Fruit fly (Drosophila melanogaster) whole organism, embryonic: ENCODE results near the gene ATPsynG.

Experiments used
- B-H1 ChIP-seq: fragments of 200-800 bp; sonication (Bioruptor generic); IDR thresholded peaks from 3 replicates; pipeline ENCODE4 v1.3.6; 2022; ENCODE audit warnings: missing biosample characterization, missing genetic modification characterization
- B-H2 ChIP-seq: fragments of 200-800 bp; sonication (Bioruptor generic); optimal IDR thresholded peaks from 2 replicates; lab custom pipeline; 2018; ENCODE audit warnings: missing biosample characterization, mild to moderate bottlenecking, missing genetic modification characterization
- CG10209 ChIP-seq: fragments of 200-800 bp; sonication (Bioruptor generic); optimal IDR thresholded peaks from 3 replicates; lab custom pipeline; 2017; ENCODE audit warnings: missing biosample characterization, mild to moderate bottlenecking, missing genetic modification characterization, missing genetic modification reagents
- CG11085 ChIP-seq: fragments of 200-800 bp; sonication (Bioruptor generic); IDR thresholded peaks from 2 replicates; pipeline ENCODE4 v1.3.6; 2022; ENCODE audit warnings: missing biosample characterization, missing genetic modification characterization
- CG12299 ChIP-seq: fragments of 200-800 bp; sonication (Bioruptor generic); optimal IDR thresholded peaks from 2 replicates; lab custom pipeline; 2018; ENCODE audit warnings: missing biosample characterization, mild to moderate bottlenecking, missing genetic modification characterization
- CG12659 ChIP-seq: fragments of 200-800 bp; sonication (Bioruptor generic); optimal IDR thresholded peaks from 3 replicates; lab custom pipeline; 2017; ENCODE audit warnings: mild to moderate bottlenecking, missing biosample characterization, missing genetic modification reagents, missing genetic modification characterization
- CG15514 ChIP-seq: fragments of 200-800 bp; sonication (Bioruptor generic); optimal IDR thresholded peaks from 3 replicates; lab custom pipeline; 2017; ENCODE audit warnings: missing biosample characterization, missing genetic modification characterization, mild to moderate bottlenecking, moderate library complexity, missing genetic modification reagents
- CG18011 ChIP-seq: fragments of 200-800 bp; sonication (Bioruptor generic); optimal IDR thresholded peaks from 2 replicates; lab custom pipeline; 2017; ENCODE audit warnings: missing biosample characterization, missing genetic modification characterization, mild to moderate bottlenecking, moderate library complexity, missing genotype
- CG2120 ChIP-seq: fragments of 200-800 bp; sonication (Bioruptor generic); optimal IDR thresholded peaks from 3 replicates; lab custom pipeline; 2016; ENCODE audit warnings: missing biosample characterization, missing genetic modification characterization
- CG2712 ChIP-seq: fragments of 200-800 bp; optimal IDR thresholded peaks from 3 replicates; lab custom pipeline; 2019; ENCODE audit warnings: missing biosample characterization, mild to moderate bottlenecking, missing genetic modification characterization, moderate library complexity
- CG2875 ChIP-seq: fragments of 200-800 bp; sonication (Bioruptor generic); optimal IDR thresholded peaks from 2 replicates; lab custom pipeline; 2017; ENCODE audit warnings: missing biosample characterization, mild to moderate bottlenecking, missing genetic modification characterization, missing genetic modification reagents
- CG3847 ChIP-seq: fragments of 200-800 bp; sonication (Bioruptor generic); IDR thresholded peaks from 2 replicates; pipeline ENCODE4 v1.3.6; 2022; ENCODE audit warnings: missing biosample characterization, missing genetic modification characterization
- CG6854 ChIP-seq: fragments of 200-800 bp; sonication (Bioruptor generic); optimal IDR thresholded peaks from 3 replicates; lab custom pipeline; 2017; ENCODE audit warnings: missing biosample characterization, mild to moderate bottlenecking, missing genetic modification characterization
- CG7372 ChIP-seq: fragments of 200-800 bp; sonication (Bioruptor generic); IDR thresholded peaks from 2 replicates; pipeline ENCODE4 v1.3.6; 2022; ENCODE audit warnings: missing biosample characterization, missing genetic modification characterization
- CG7745 ChIP-seq: fragments of 200-800 bp; sonication (Bioruptor generic); optimal IDR thresholded peaks from 2 replicates; lab custom pipeline; 2018; ENCODE audit warnings: missing biosample characterization, mild to moderate bottlenecking, missing genetic modification characterization, moderate library complexity
- CG7987 ChIP-seq: fragments of 200-800 bp; sonication (Bioruptor generic); optimal IDR thresholded peaks from 2 replicates; lab custom pipeline; 2018; ENCODE audit warnings: missing biosample characterization, mild to moderate bottlenecking, missing genetic modification characterization, moderate library complexity
- CG8924 ChIP-seq: fragments of 200-800 bp; optimal IDR thresholded peaks from 3 replicates; lab custom pipeline; 2019; ENCODE audit warnings: missing biosample characterization, mild to moderate bottlenecking, missing genetic modification characterization, moderate library complexity
- Camta ChIP-seq: fragments of 200-800 bp; sonication (Bioruptor generic); optimal IDR thresholded peaks from 2 replicates; lab custom pipeline; 2016; ENCODE audit warnings: missing biosample characterization, missing genetic modification characterization
- Chrac-16 ChIP-seq: fragments of 200-800 bp; sonication (Bioruptor generic); optimal IDR thresholded peaks from 3 replicates; lab custom pipeline; 2016; ENCODE audit warnings: missing biosample characterization, missing genetic modification characterization
- Dbx ChIP-seq: fragments of 200-800 bp; sonication (Bioruptor generic); IDR thresholded peaks from 3 replicates; pipeline ENCODE4 v1.3.6; 2022; ENCODE audit warnings: missing biosample characterization, missing genetic modification characterization
- Dek ChIP-seq: fragments of 200-800 bp; sonication (Bioruptor generic); optimal IDR thresholded peaks from 3 replicates; lab custom pipeline; 2019; ENCODE audit warnings: missing biosample characterization, mild to moderate bottlenecking, missing genetic modification characterization, moderate library complexity
- Dip2 ChIP-seq: fragments of 200-800 bp; sonication (Bioruptor generic); IDR thresholded peaks from 2 replicates; pipeline ENCODE4 v1.3.6; 2022; ENCODE audit warnings: missing biosample characterization, missing genetic modification characterization
- Drgx ChIP-seq: fragments of 200-800 bp; sonication (Bioruptor generic); IDR thresholded peaks from 2 replicates; pipeline ENCODE4 v1.3.6; 2022; ENCODE audit warnings: missing biosample characterization, missing genetic modification characterization
- Ets65A ChIP-seq: fragments of 200-800 bp; sonication (Bioruptor generic); peaks from one replicate; lab custom pipeline; 2016; ENCODE audit warnings: missing biosample characterization, missing genetic modification characterization
- H2.0 ChIP-seq: fragments of 200-800 bp; sonication (Bioruptor generic); IDR thresholded peaks from 2 replicates; pipeline ENCODE4 v1.3.6; 2022; ENCODE audit warnings: missing biosample characterization, missing genetic modification characterization
- Hand ChIP-seq: fragments of 200-800 bp; sonication (Bioruptor generic); optimal IDR thresholded peaks from 2 replicates; lab custom pipeline; 2017; ENCODE audit warnings: mild to moderate bottlenecking, missing biosample characterization, missing genetic modification reagents, missing genetic modification characterization
- Hsf ChIP-seq: fragments of 200-800 bp; sonication (Bioruptor generic); optimal IDR thresholded peaks from 3 replicates; lab custom pipeline; 2016; ENCODE audit warnings: missing biosample characterization, missing genetic modification characterization
- MESR4 ChIP-seq: fragments of 200-800 bp; sonication (Bioruptor generic); optimal IDR thresholded peaks from 2 replicates; lab custom pipeline; 2018; ENCODE audit warnings: missing biosample characterization, mild to moderate bottlenecking, missing genetic modification characterization, moderate library complexity
- Oaz ChIP-seq: fragments of 200-800 bp; sonication (Bioruptor generic); IDR thresholded peaks from 2 replicates; pipeline ENCODE4 v1.3.6; 2022; ENCODE audit warnings: missing biosample characterization, missing genetic modification characterization
- Scr ChIP-seq: fragments of 200-800 bp; sonication (Bioruptor generic); IDR thresholded peaks from 2 replicates; pipeline ENCODE4 v1.3.6; 2022; ENCODE audit warnings: missing biosample characterization, missing genetic modification characterization; ENCODE audit not compliant: partially characterized antibody
- Sox100B ChIP-seq: fragments of 200-800 bp; sonication (Bioruptor generic); optimal IDR thresholded peaks from 3 replicates; lab custom pipeline; 2018; ENCODE audit warnings: missing biosample characterization, mild to moderate bottlenecking, missing genetic modification characterization
- ac ChIP-seq: fragments of 200-800 bp; sonication (Bioruptor generic); optimal IDR thresholded peaks from 3 replicates; lab custom pipeline; 2017; ENCODE audit warnings: missing biosample characterization, mild to moderate bottlenecking, missing genetic modification characterization
- aop ChIP-seq: fragments of 200-800 bp; sonication (Bioruptor generic); IDR thresholded peaks from 2 replicates; pipeline ENCODE4 v1.3.6; 2022; ENCODE audit warnings: missing biosample characterization, missing genetic modification characterization
- ase ChIP-seq: fragments of 200-800 bp; sonication (Bioruptor generic); IDR thresholded peaks from 3 replicates; pipeline ENCODE4 v1.3.6; 2022; ENCODE audit warnings: missing biosample characterization, missing genetic modification characterization
- ato ChIP-seq: fragments of 200-800 bp; sonication (Bioruptor generic); IDR thresholded peaks from 2 replicates; pipeline ENCODE4 v1.3.6; 2022; ENCODE audit warnings: missing biosample characterization, missing genetic modification characterization; ENCODE audit not compliant: partially characterized antibody
- btn ChIP-seq: fragments of 200-800 bp; sonication (Bioruptor generic); optimal IDR thresholded peaks from 2 replicates; lab custom pipeline; 2016; ENCODE audit warnings: missing biosample characterization, missing genetic modification characterization
- chif ChIP-seq, 2 experiments: fragments of 200-800 bp; sonication (Bioruptor generic); optimal IDR thresholded peaks; 3 replicates each; lab custom pipeline; 2016; ENCODE audit warnings: missing biosample characterization in 2 of 2, missing genetic modification characterization in 2 of 2
- ems ChIP-seq: fragments of 200-800 bp; sonication (Bioruptor generic); optimal IDR thresholded peaks from 3 replicates; lab custom pipeline; 2016; ENCODE audit warnings: missing biosample characterization, missing genetic modification characterization
- ham ChIP-seq: fragments of 200-800 bp; sonication (Bioruptor generic); IDR thresholded peaks from 2 replicates; pipeline ENCODE4 v1.3.6; 2022; ENCODE audit warnings: missing biosample characterization, missing genetic modification characterization
- hbn ChIP-seq: fragments of 200-800 bp; sonication (Bioruptor generic); IDR thresholded peaks from 2 replicates; pipeline ENCODE4 v1.3.6; 2022; ENCODE audit warnings: missing biosample characterization, missing genetic modification characterization; ENCODE audit not compliant: partially characterized antibody
- ken ChIP-seq: fragments of 200-800 bp; sonication (Bioruptor generic); IDR thresholded peaks from 3 replicates; pipeline ENCODE4 v1.3.6; 2022; ENCODE audit warnings: missing biosample characterization, missing genetic modification characterization
- lab ChIP-seq: fragments of 200-800 bp; sonication (Bioruptor generic); optimal IDR thresholded peaks from 3 replicates; lab custom pipeline; 2017; ENCODE audit warnings: missing biosample characterization, missing genetic modification characterization, mild to moderate bottlenecking, moderate library complexity, missing genetic modification reagents
- maf-S ChIP-seq: fragments of 200-800 bp; sonication (Bioruptor generic); optimal IDR thresholded peaks from 2 replicates; lab custom pipeline; 2016; ENCODE audit warnings: missing biosample characterization, missing genetic modification characterization
- nerfin-1 ChIP-seq: fragments of 200-800 bp; sonication (Bioruptor generic); optimal IDR thresholded peaks from 3 replicates; lab custom pipeline; 2019; ENCODE audit warnings: missing biosample characterization, mild to moderate bottlenecking, missing genetic modification characterization, moderate library complexity
- rib ChIP-seq: fragments of 200-800 bp; sonication (Bioruptor generic); IDR thresholded peaks from 2 replicates; pipeline ENCODE4 v1.3.6; 2022; ENCODE audit warnings: missing biosample characterization, missing genetic modification characterization
- row ChIP-seq: fragments of 200-800 bp; sonication (Bioruptor generic); IDR thresholded peaks from 3 replicates; pipeline ENCODE4 v1.3.6; 2022; ENCODE audit warnings: missing biosample characterization, missing genetic modification characterization
- scrt ChIP-seq: fragments of 200-800 bp; sonication (Bioruptor generic); optimal IDR thresholded peaks from 2 replicates; lab custom pipeline; 2018; ENCODE audit warnings: missing biosample characterization, mild to moderate bottlenecking, missing genetic modification characterization, moderate library complexity
- sens-2 ChIP-seq: fragments of 200-800 bp; sonication (Bioruptor generic); IDR thresholded peaks from 2 replicates; pipeline ENCODE4 v1.3.6; 2022; ENCODE audit warnings: missing biosample characterization, missing genetic modification characterization
- stwl ChIP-seq: fragments of 200-800 bp; sonication (Bioruptor generic); optimal IDR thresholded peaks from 3 replicates; lab custom pipeline; 2018; ENCODE audit warnings: missing biosample characterization, mild to moderate bottlenecking, missing genetic modification characterization, moderate library complexity
- tio ChIP-seq: fragments of 200-800 bp; sonication (Bioruptor generic); optimal IDR thresholded peaks from 2 replicates; lab custom pipeline; 2017; ENCODE audit warnings: missing biosample characterization, missing genetic modification characterization, inconsistent platforms
- ttk ChIP-seq: fragments of 200-800 bp; sonication (Bioruptor generic); IDR thresholded peaks from 2 replicates; pipeline ENCODE4 v2.1.2; 2022; ENCODE audit warnings: missing biosample characterization, missing genetic modification characterization
- zfh1 ChIP-seq: fragments of 200-800 bp; sonication (Bioruptor generic); IDR thresholded peaks from 3 replicates; pipeline ENCODE4 v1.3.6; 2022; ENCODE audit warnings: missing biosample characterization, missing genetic modification characterization

Gene ATPsynG

dm6 chr2L:10964493-10964892, 11.7 kb downstream of the ATPsynG start (continued):
- TF ChIP-seq CG2712 (tag; lab: Kevin White, UChicago) (peak; percentile 61), lab (GFP tag; lab: Kevin White, UChicago) (no peak), CG2120 (GFP tag; lab: Kevin White, UChicago) (no peak), CG12299 (tag; lab: Kevin White, UChicago) (no peak), CG6854 (GFP tag; lab: Kevin White, UChicago) (no peak), CG18011 (GFP tag; lab: Kevin White, UChicago) (no peak), maf-S (no peak), CG3847 (GFP tag; lab: Robert Waterston, UW) (no peak), Chrac-16 (GFP tag; lab: Kevin White, UChicago) (no peak), nerfin-1 (peak; percentile 32), CG7745 (tag; lab: Kevin White, UChicago) (no peak), CG10209 (GFP tag; lab: Kevin White, UChicago) (no peak), aop (GFP tag; lab: Robert Waterston, UW) (no peak), Drgx (GFP tag; lab: Robert Waterston, UW) (no peak), chif (GFP tag; optimal IDR thresholded peaks at IDR 0.05; lab: Kevin White, UChicago) (peak in 1 of 2 experiments; percentile 34), H2.0 (GFP tag; lab: Robert Waterston, UW) (no peak), Oaz (GFP tag; lab: Robert Waterston, UW) (no peak), Ets65A (no peak), stwl (tag; lab: Kevin White, UChicago) (peak; percentile 93), ken (GFP tag; lab: Robert Waterston, UW) (no peak), CG7987 (no peak), CG15514 (GFP tag; lab: Kevin White, UChicago) (no peak), Hsf (GFP tag; lab: Kevin White, UChicago) (peak; percentile 4), Scr (GFP tag; lab: Robert Waterston, UW) (no peak), sens-2 (GFP tag; lab: Robert Waterston, UW) (no peak), ham (GFP tag; lab: Robert Waterston, UW) (no peak), ttk (GFP tag; lab: Robert Waterston, UW) (no peak), CG12659 (GFP tag; lab: Kevin White, UChicago) (peak; percentile 42), zfh1 (GFP tag; lab: Robert Waterston, UW) (no peak), tio (GFP tag; lab: Kevin White, UChicago) (no peak), ase (0 out of 3 replicates have a peak, but pooled peaks have one; percentile 21), ac (GFP tag; lab: Kevin White, UChicago) (no peak), B-H1 (GFP tag; lab: Robert Waterston, UW) (no peak), Dip2 (GFP tag; lab: Robert Waterston, UW) (no peak), B-H2 (GFP tag; lab: Kevin White, UChicago) (no peak), hbn (GFP tag; lab: Robert Waterston, UW) (no peak), row (GFP tag; lab: Robert Waterston, UW) (no peak), Sox100B (GFP tag; lab: Kevin White, UChicago) (no peak), ems (GFP tag; lab: Kevin White, UChicago) (no peak), Hand (no peak), CG7372 (GFP tag; lab: Robert Waterston, UW) (no peak), Dek (no peak), ato (GFP tag; lab: Robert Waterston, UW) (no peak), MESR4 (GFP tag; lab: Kevin White, UChicago) (no peak), CG11085 (no peak), rib (GFP tag; lab: Robert Waterston, UW) (no peak), Camta (GFP tag; lab: Kevin White, UChicago) (no peak), Dbx (no peak), CG2875 (no peak), CG8924 (tag; lab: Kevin White, UChicago) (no peak), scrt (GFP tag; lab: Kevin White, UChicago) (peak; percentile 75), btn (GFP tag; lab: Kevin White, UChicago) (no peak)
